Fruit fly (Drosophila melanogaster) whole organism, prepupa: ENCODE measurements around the gene CG14401.

Source experiments
- Blimp-1 ChIP-seq: fragments of 200-800 bp; sonication (Bioruptor generic); optimal IDR thresholded peaks from 3 replicates; lab custom pipeline; 2017; ENCODE audit warnings: missing biosample characterization, missing genetic modification characterization, mild to moderate bottlenecking, moderate library complexity, missing genetic modification reagents
- CG10669 ChIP-seq: fragments of 200-800 bp; sonication (Bioruptor generic); optimal IDR thresholded peaks from 3 replicates; lab custom pipeline; 2018; ENCODE audit warnings: missing biosample characterization, mild to moderate bottlenecking, missing genetic modification characterization, moderate library complexity
- CG11294 ChIP-seq: fragments of 200-800 bp; sonication (Bioruptor generic); IDR thresholded peaks from 2 replicates; pipeline ENCODE4 v1.3.6; 2022; ENCODE audit warnings: missing biosample characterization, missing genetic modification characterization
- CG11762 ChIP-seq: fragments of 200-800 bp; sonication (Bioruptor generic); optimal IDR thresholded peaks from 3 replicates; lab custom pipeline; 2016; ENCODE audit warnings: missing biosample characterization, missing genetic modification characterization; ENCODE audit not compliant: insufficient read depth
- CG15336 ChIP-seq: fragments of 200-800 bp; sonication (Bioruptor generic); IDR thresholded peaks from 2 replicates; pipeline ENCODE4 v1.3.6; 2022; ENCODE audit warnings: missing biosample characterization, missing genetic modification characterization
- CG16779 ChIP-seq: fragments of 200-800 bp; sonication (Bioruptor generic); optimal IDR thresholded peaks from 3 replicates; lab custom pipeline; 2017; ENCODE audit warnings: missing biosample characterization, mild to moderate bottlenecking, missing genetic modification characterization
- CG3032 ChIP-seq: fragments of 200-800 bp; optimal IDR thresholded peaks from 2 replicates; lab custom pipeline; 2019; ENCODE audit warnings: missing biosample characterization, mild to moderate bottlenecking, missing genetic modification characterization, moderate library complexity
- CG34406 ChIP-seq: fragments of 200-800 bp; sonication (Bioruptor generic); optimal IDR thresholded peaks from 3 replicates; lab custom pipeline; 2016; ENCODE audit warnings: missing biosample characterization, missing genetic modification characterization
- CG3919 ChIP-seq: fragments of 200-800 bp; sonication (Bioruptor generic); optimal IDR thresholded peaks from 3 replicates; lab custom pipeline; 2016; ENCODE audit warnings: missing biosample characterization, missing genetic modification characterization
- CG4318 ChIP-seq: fragments of 200-800 bp; sonication (Bioruptor generic); optimal IDR thresholded peaks from 3 replicates; lab custom pipeline; 2017; ENCODE audit warnings: missing biosample characterization, mild to moderate bottlenecking, missing genetic modification characterization
- CG6276 ChIP-seq: fragments of 200-800 bp; sonication (Bioruptor generic); optimal IDR thresholded peaks from 2 replicates; lab custom pipeline; 2017; ENCODE audit warnings: missing biosample characterization, mild to moderate bottlenecking, missing genetic modification characterization
- CG6792 ChIP-seq: fragments of 200-800 bp; sonication (Bioruptor generic); optimal IDR thresholded peaks from 3 replicates; lab custom pipeline; 2016; ENCODE audit warnings: missing biosample characterization, missing genetic modification characterization
- CG6808 ChIP-seq: fragments of 200-800 bp; sonication (Bioruptor generic); optimal IDR thresholded peaks from 3 replicates; lab custom pipeline; 2017; ENCODE audit warnings: missing biosample characterization, missing genetic modification characterization, mild to moderate bottlenecking, moderate library complexity, missing genetic modification reagents
- CG7368 ChIP-seq: fragments of 200-800 bp; sonication (Bioruptor generic); optimal IDR thresholded peaks from 3 replicates; lab custom pipeline; 2016; ENCODE audit warnings: missing biosample characterization, missing genetic modification characterization
- CG8119 ChIP-seq: fragments of 200-800 bp; sonication (Bioruptor generic); IDR thresholded peaks from 3 replicates; pipeline ENCODE4 v1.3.6; 2022; ENCODE audit warnings: missing biosample characterization, missing genetic modification characterization
- CG8319 ChIP-seq: fragments of 200-800 bp; sonication (Bioruptor generic); optimal IDR thresholded peaks from 3 replicates; lab custom pipeline; 2016; ENCODE audit warnings: missing biosample characterization, missing genetic modification characterization
- CG8632 ChIP-seq: fragments of 200-800 bp; sonication (Bioruptor generic); optimal IDR thresholded peaks from 3 replicates; lab custom pipeline; 2016; ENCODE audit warnings: missing biosample characterization, missing genetic modification characterization
- Eip78C ChIP-seq: fragments of 200-800 bp; sonication (Bioruptor generic); peaks from one replicate; lab custom pipeline; 2016; ENCODE audit warnings: missing biosample characterization, missing genetic modification characterization
- Eip93F ChIP-seq: fragments of 200-800 bp; sonication (Bioruptor generic); optimal IDR thresholded peaks from 2 replicates; lab custom pipeline; 2016; ENCODE audit warnings: missing biosample characterization, mild to moderate bottlenecking, missing genetic modification characterization
- Ets21C ChIP-seq: fragments of 200-800 bp; sonication (Bioruptor generic); optimal IDR thresholded peaks from 3 replicates; lab custom pipeline; 2016; ENCODE audit warnings: missing biosample characterization, missing genetic modification characterization
- Gug ChIP-seq: fragments of 200-800 bp; sonication (Bioruptor generic); IDR thresholded peaks from 2 replicates; pipeline ENCODE4 v1.3.6; 2022; ENCODE audit warnings: missing biosample characterization, missing genetic modification characterization
- Hr38 ChIP-seq: sonication (Bioruptor generic); optimal IDR thresholded peaks from 2 replicates; lab custom pipeline; 2016; ENCODE audit warnings: missing biosample characterization, missing genetic modification characterization
- Hr4 ChIP-seq: fragments of 200-800 bp; sonication (Bioruptor generic); optimal IDR thresholded peaks from 3 replicates; lab custom pipeline; 2016; ENCODE audit warnings: missing biosample characterization, missing genetic modification characterization
- Lpt ChIP-seq: fragments of 200-800 bp; sonication (Bioruptor generic); optimal IDR thresholded peaks from 3 replicates; lab custom pipeline; 2016; ENCODE audit warnings: missing biosample characterization, missing genetic modification characterization
- Smox ChIP-seq: fragments of 200-800 bp; sonication (Bioruptor generic); optimal IDR thresholded peaks from 3 replicates; lab custom pipeline; 2016; ENCODE audit warnings: missing biosample characterization, missing genetic modification characterization
- Sox14 ChIP-seq: fragments of 200-800 bp; sonication (Bioruptor generic); optimal IDR thresholded peaks from 3 replicates; lab custom pipeline; 2016; ENCODE audit warnings: missing biosample characterization, missing genetic modification characterization
- cyc ChIP-seq: fragments of 200-800 bp; sonication (Bioruptor generic); optimal IDR thresholded peaks from 3 replicates; lab custom pipeline; 2016; ENCODE audit warnings: missing biosample characterization, missing genetic modification characterization
- dac ChIP-seq: fragments of 200-800 bp; sonication (Bioruptor generic); optimal IDR thresholded peaks from 2 replicates; lab custom pipeline; 2017; ENCODE audit warnings: missing biosample characterization, mild to moderate bottlenecking, missing genetic modification characterization
- dsx ChIP-seq: fragments of 200-800 bp; optimal IDR thresholded peaks from 3 replicates; lab custom pipeline; 2019; ENCODE audit warnings: missing biosample characterization, mild to moderate bottlenecking, missing genetic modification characterization, moderate library complexity; ENCODE audit not compliant: poor library complexity, severe bottlenecking
- eg ChIP-seq: fragments of 200-800 bp; sonication (Bioruptor generic); IDR thresholded peaks from 3 replicates; pipeline ENCODE4 v1.3.6; 2022; ENCODE audit warnings: missing biosample characterization, missing genetic modification characterization
- fd85E ChIP-seq: fragments of 200-800 bp; sonication (Bioruptor generic); optimal IDR thresholded peaks from 3 replicates; lab custom pipeline; 2016; ENCODE audit warnings: missing biosample characterization, missing genetic modification characterization
- lz ChIP-seq: fragments of 200-800 bp; sonication (Bioruptor generic); optimal IDR thresholded peaks from 3 replicates; lab custom pipeline; 2016; ENCODE audit warnings: missing biosample characterization, missing genetic modification characterization
- pdm3 ChIP-seq: fragments of 200-800 bp; sonication (Bioruptor generic); optimal IDR thresholded peaks from 3 replicates; lab custom pipeline; 2016; ENCODE audit warnings: missing biosample characterization, missing genetic modification characterization
- spab ChIP-seq: fragments of 200-800 bp; sonication (Bioruptor generic); optimal IDR thresholded peaks from 2 replicates; lab custom pipeline; 2017; ENCODE audit warnings: missing biosample characterization, mild to moderate bottlenecking, missing genetic modification characterization, missing genetic modification reagents
- ss ChIP-seq, 2 experiments: fragments of 200-800 bp; sonication (Bioruptor generic); optimal IDR thresholded peaks; 2 replicates in 1 of 2; 3 replicates in 1 of 2; lab custom pipeline; 2017 to 2018; ENCODE audit warnings: mild to moderate bottlenecking in 2 of 2, missing biosample characterization in 2 of 2, missing genetic modification characterization in 2 of 2, moderate library complexity in 1 of 2
- svp ChIP-seq: fragments of 200-800 bp; sonication (Bioruptor generic); peaks from one replicate; lab custom pipeline; 2016; ENCODE audit warnings: missing biosample characterization, missing genetic modification characterization
- topi ChIP-seq: fragments of 200-800 bp; sonication (Bioruptor generic); optimal IDR thresholded peaks from 3 replicates; lab custom pipeline; 2016; ENCODE audit warnings: missing biosample characterization, missing genetic modification characterization
- vri ChIP-seq: fragments of 200-800 bp; sonication (Bioruptor generic); optimal IDR thresholded peaks from 3 replicates; lab custom pipeline; 2016; ENCODE audit warnings: missing biosample characterization, mild to moderate bottlenecking, missing genetic modification characterization

Gene CG14401

DNA sequence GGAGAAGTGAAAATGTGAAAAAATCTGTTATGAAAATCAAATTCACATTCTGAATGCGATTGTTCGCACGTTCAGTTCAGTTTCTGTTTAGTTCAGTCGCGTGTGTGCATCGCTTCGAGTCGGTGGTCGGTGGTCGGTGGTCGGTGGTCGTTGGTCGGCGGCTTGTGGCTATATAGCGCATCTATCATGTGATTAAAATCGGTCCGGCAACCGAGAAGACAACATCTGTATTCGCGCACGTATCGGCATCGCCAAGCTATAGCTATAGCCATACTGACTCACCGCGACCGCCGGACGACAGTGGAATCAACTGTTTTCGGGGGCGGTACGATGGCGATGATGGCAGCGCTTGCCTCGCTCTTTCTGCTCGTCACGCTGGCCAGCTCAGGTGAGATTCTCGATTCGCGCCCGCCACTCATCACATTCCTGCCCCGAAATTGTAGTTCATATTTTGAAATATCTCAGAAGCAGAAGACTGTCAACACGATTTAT lies at the start of gene CG14401:
TSS of gene CG14401 (plus strand) at position 51 of the 492 bp plus-strand sequence.
- no peak for TF ChIP-seq CG11294 (GFP tag; lab: Robert Waterston, UW)
- no peak for TF ChIP-seq eg (GFP tag; lab: Robert Waterston, UW)
- TF ChIP-seq Eip78C, result peak; percentile 27
- no peak for TF ChIP-seq Sox14 (GFP tag; lab: Kevin White, UChicago)
- peak; percentile 54 for TF ChIP-seq svp (GFP tag; lab: Kevin White, UChicago)
- no peak for TF ChIP-seq Hr38 (GFP tag; lab: Kevin White, UChicago)
- TF ChIP-seq cyc, result no peak
- TF ChIP-seq CG7368 (GFP tag; lab: Kevin White, UChicago), result no peak
- TF ChIP-seq Ets21C (GFP tag; lab: Kevin White, UChicago), result no peak
- TF ChIP-seq topi (GFP tag; lab: Kevin White, UChicago), result no peak
- TF ChIP-seq CG3919, result no peak
- no peak for TF ChIP-seq dsx (GFP tag; lab: Kevin White, UChicago)

DNA sequence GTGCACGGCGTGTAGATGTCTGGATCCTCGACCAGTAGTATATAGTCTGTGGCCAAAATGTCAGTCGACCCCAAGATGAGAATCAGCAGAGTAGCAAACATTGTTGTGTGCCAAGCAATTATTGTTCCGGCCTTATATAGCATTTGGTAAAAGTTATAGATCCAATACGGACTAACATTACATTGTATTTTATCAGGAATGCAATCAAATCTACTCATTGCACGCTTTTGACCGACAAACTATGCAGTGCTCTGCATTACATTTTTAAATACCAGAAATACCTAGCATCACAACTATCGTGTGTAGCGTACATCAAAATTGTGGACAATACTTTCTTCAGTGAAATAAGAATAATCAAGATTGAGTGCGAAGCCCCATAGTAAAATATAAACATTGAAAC lies 48.9 kb upstream of the CG14401 start, which contains the start of gene CheB38c:
TSS of gene CheB38c (minus strand) at position 101 of the 400 bp plus-strand sequence.
- no peak for TF ChIP-seq fd85E (GFP tag; lab: Kevin White, UChicago)
- peak; percentile 35 for TF ChIP-seq dsx (GFP tag; lab: Kevin White, UChicago)
- TF ChIP-seq Eip78C, result peak; percentile 19

DNA sequence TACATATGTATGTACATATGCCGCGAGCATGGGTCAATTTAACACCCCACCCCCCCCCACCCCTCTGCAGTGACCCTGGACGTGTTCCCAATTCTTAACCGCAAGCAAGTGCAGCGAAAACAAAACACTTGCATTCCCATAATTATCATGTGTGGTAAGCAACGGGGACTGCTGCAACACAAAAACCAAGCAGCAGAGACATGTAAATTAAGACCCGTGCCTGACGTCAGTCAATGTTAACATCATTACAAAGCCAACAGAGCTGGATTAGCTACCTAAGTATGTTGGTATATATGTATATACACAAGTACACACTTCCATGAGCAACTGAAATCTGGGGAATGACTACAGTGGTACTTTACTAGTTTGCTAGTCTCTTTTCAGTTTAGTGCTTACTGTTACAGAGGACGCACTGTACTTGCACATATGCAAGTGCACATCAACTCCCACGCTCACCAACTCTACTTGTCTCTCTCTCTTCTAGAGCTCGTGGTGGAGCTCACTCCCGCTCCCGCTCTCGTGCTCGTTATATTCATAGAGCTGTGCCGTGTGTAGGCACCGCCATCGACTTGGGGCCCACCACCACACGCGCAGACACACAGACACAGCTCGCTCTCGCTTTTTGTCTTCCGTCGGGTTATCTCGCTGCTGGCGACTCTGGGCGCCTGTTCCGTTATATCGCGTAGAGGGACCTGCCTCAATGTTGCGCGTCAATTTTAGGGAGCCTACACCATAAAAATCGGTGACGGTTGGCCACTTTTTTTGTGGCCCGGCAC lies 48.2 kb upstream of the CG14401 start:
- peak; percentile 21 for TF ChIP-seq CG16779 (tag; lab: Kevin White, UChicago)
- no peak for TF ChIP-seq CG8632 (GFP tag; lab: Kevin White, UChicago)
- peak; percentile 24 for TF ChIP-seq CG6276 (GFP tag; lab: Kevin White, UChicago)
- peak; percentile 30 for TF ChIP-seq CG8319 (GFP tag; lab: Kevin White, UChicago)
- peak; percentile 4 for TF ChIP-seq Hr4
- TF ChIP-seq Eip78C, result peak; percentile 73
- peak; percentile 89 for TF ChIP-seq dsx (GFP tag; lab: Kevin White, UChicago)
- peak; percentile 37 for TF ChIP-seq CG11762
- peak; percentile 41 for TF ChIP-seq CG10669 (GFP tag; lab: Kevin White, UChicago)
- TF ChIP-seq lz (GFP tag; lab: Kevin White, UChicago), result no peak
- no peak for TF ChIP-seq CG4318
- no peak for TF ChIP-seq pdm3 (GFP tag; lab: Kevin White, UChicago)
- TF ChIP-seq CG3032 (tag; lab: Kevin White, UChicago), result peak; percentile 20
- no peak for TF ChIP-seq Hr38 (GFP tag; lab: Kevin White, UChicago)
- TF ChIP-seq ss (GFP tag; optimal IDR thresholded peaks at IDR 0.05; lab: Kevin White, UChicago), result peak in 1 of 2 experiments; percentile 46
- TF ChIP-seq Eip93F (GFP tag; lab: Kevin White, UChicago), result peak; percentile 65
- peak; percentile 40 for TF ChIP-seq CG6808 (GFP tag; lab: Kevin White, UChicago)
- TF ChIP-seq dac (GFP tag; lab: Kevin White, UChicago), result no peak
- TF ChIP-seq eg (GFP tag; lab: Robert Waterston, UW), result peak; percentile 84
- peak; percentile 14 for TF ChIP-seq Lpt (GFP tag; lab: Kevin White, UChicago)
- peak; percentile 17 for TF ChIP-seq vri (GFP tag; lab: Kevin White, UChicago)
- peak; percentile 76; the same call in 2 of the 3 replicates for TF ChIP-seq CG8119 (GFP tag; lab: Robert Waterston, UW)
- TF ChIP-seq Smox, result no peak
- peak; percentile 37; the same call in 1 of the 2 replicates for TF ChIP-seq Gug
- peak; percentile 31 for TF ChIP-seq fd85E (GFP tag; lab: Kevin White, UChicago)
- no peak for TF ChIP-seq CG34406 (GFP tag; lab: Kevin White, UChicago)
- peak; percentile 47 for TF ChIP-seq spab (GFP tag; lab: Kevin White, UChicago)
- TF ChIP-seq CG6792 (GFP tag; lab: Kevin White, UChicago), result no peak
- peak; percentile 44 for TF ChIP-seq CG7368 (GFP tag; lab: Kevin White, UChicago)
- TF ChIP-seq CG11294 (GFP tag; lab: Robert Waterston, UW), result peak; percentile 59
- peak; percentile 40 for TF ChIP-seq Blimp-1
- peak; percentile 75; the same call in 1 of the 2 replicates for TF ChIP-seq CG15336 (GFP tag; lab: Robert Waterston, UW)
